Worm (Caenorhabditis elegans) whole organism, young adult: ENCODE data around the gene C37C3.18.

ENCODE experiments used
- B0261.1 ChIP-seq: sonication (generic microtip); optimal IDR thresholded peaks from 2 replicates; lab custom pipeline; 2016; ENCODE audit warnings: mild to moderate bottlenecking, missing genetic modification characterization, moderate library complexity, missing compliant biosample characterization
- C06A6.2 ChIP-seq: fragments of 200-800 bp; sonication (Bioruptor generic); conservative IDR thresholded peaks from 2 replicates; pipeline ENCODE4 v1.3.6; 2022; ENCODE audit warnings: missing genetic modification characterization, missing compliant biosample characterization
- F22D6.2 ChIP-seq: sonication (generic microtip); optimal IDR thresholded peaks from 2 replicates; lab custom pipeline; 2016; ENCODE audit warnings: mild to moderate bottlenecking, missing genetic modification characterization, missing compliant biosample characterization
- F39B2.1 ChIP-seq: fragments of 200-800 bp; sonication (Bioruptor generic); IDR thresholded peaks from 2 replicates; pipeline ENCODE4 v1.3.6; 2022; ENCODE audit warnings: missing genetic modification reagents, missing genetic modification characterization, missing compliant biosample characterization
- F49E8.2 ChIP-seq: sonication (generic microtip); optimal IDR thresholded peaks from 3 replicates; lab custom pipeline; 2017; ENCODE audit warnings: missing genetic modification characterization, mild to moderate bottlenecking, missing compliant biosample characterization, antibody characterized with exemption, moderate library complexity; ENCODE audit not compliant: insufficient read depth
- F57C9.4 ChIP-seq: sonication (generic microtip); optimal IDR thresholded peaks from 2 replicates; lab custom pipeline; 2017; ENCODE audit warnings: mild to moderate bottlenecking, missing genetic modification characterization, missing compliant biosample characterization
- K11D2.4 ChIP-seq: fragments of 200-800 bp; sonication (Bioruptor generic); IDR thresholded peaks from 2 replicates; pipeline ENCODE4 v1.3.6; 2022; ENCODE audit warnings: missing genetic modification reagents, missing genetic modification characterization, missing compliant biosample characterization
- K12H6.12 ChIP-seq: fragments of 200-800 bp; sonication (Bioruptor generic); optimal IDR thresholded peaks from 2 replicates; lab custom pipeline; 2018; ENCODE audit warnings: mild to moderate bottlenecking, missing genetic modification characterization, missing compliant biosample characterization
- Y56A3A.18 ChIP-seq: fragments of 200-800 bp; sonication (Bioruptor generic); IDR thresholded peaks from 2 replicates; pipeline ENCODE4 v1.3.6; 2022; ENCODE audit warnings: missing genetic modification reagents, missing genetic modification characterization, missing compliant biosample characterization
- Y67H2A.10 ChIP-seq: fragments of 200-800 bp; sonication (Bioruptor generic); conservative IDR thresholded peaks from 2 replicates; pipeline ENCODE4 v1.3.6; 2022; ENCODE audit warnings: missing genetic modification reagents, missing genetic modification characterization, missing compliant biosample characterization
- Y79H2A.3 ChIP-seq: fragments of 200-800 bp; sonication (Bioruptor generic); conservative IDR thresholded peaks from 2 replicates; pipeline ENCODE4 v1.3.6; 2022; ENCODE audit warnings: missing genetic modification reagents, missing genetic modification characterization, missing compliant biosample characterization
- Y95B8A.8 ChIP-seq: fragments of 200-800 bp; sonication (Bioruptor generic); IDR thresholded peaks from 2 replicates; pipeline ENCODE4 v1.3.6; 2022; ENCODE audit warnings: missing genetic modification reagents, missing genetic modification characterization, missing compliant biosample characterization
- ZK185.1 ChIP-seq: sonication (generic microtip); optimal IDR thresholded peaks from 2 replicates; lab custom pipeline; 2016; ENCODE audit warnings: mild to moderate bottlenecking, missing genetic modification characterization, missing compliant biosample characterization; ENCODE audit not compliant: poor library complexity, severe bottlenecking
- aptf-2 ChIP-seq: fragments of 200-800 bp; sonication (Bioruptor generic); conservative IDR thresholded peaks from 2 replicates; pipeline ENCODE4 v1.3.6; 2022; ENCODE audit warnings: missing genetic modification reagents, missing genetic modification characterization, missing compliant biosample characterization
- bed-1 ChIP-seq: fragments of 200-800 bp; sonication (Bioruptor generic); IDR thresholded peaks from 2 replicates; pipeline ENCODE4 v1.3.6; 2022; ENCODE audit warnings: missing genetic modification reagents, missing genetic modification characterization, missing compliant biosample characterization
- ceh-100 ChIP-seq: fragments of 200-800 bp; sonication (Bioruptor generic); IDR thresholded peaks from 2 replicates; pipeline ENCODE4 v1.3.6; 2022; ENCODE audit warnings: missing genetic modification reagents, missing genetic modification characterization, missing compliant biosample characterization
- ceh-27 ChIP-seq: fragments of 200-800 bp; sonication (Bioruptor generic); optimal IDR thresholded peaks from 2 replicates; lab custom pipeline; 2018; ENCODE audit warnings: mild to moderate bottlenecking, missing genetic modification characterization, moderate library complexity, missing compliant biosample characterization
- ceh-91 ChIP-seq: fragments of 200-800 bp; sonication (Bioruptor generic); IDR thresholded peaks from 2 replicates; pipeline ENCODE4 v1.3.6; 2022; ENCODE audit warnings: missing genetic modification reagents, missing genetic modification characterization, missing compliant biosample characterization
- die-1 ChIP-seq: sonication (generic microtip); optimal IDR thresholded peaks from 2 replicates; lab custom pipeline; 2016; ENCODE audit warnings: missing genotype, mild to moderate bottlenecking, missing genetic modification characterization, missing compliant biosample characterization
- dox-1 ChIP-seq: fragments of 200-800 bp; sonication (Bioruptor generic); IDR thresholded peaks from 2 replicates; pipeline ENCODE4 v1.3.6; 2022; ENCODE audit warnings: missing genetic modification reagents, missing genetic modification characterization, missing compliant biosample characterization
- dpff-1 ChIP-seq: sonication (generic microtip); optimal IDR thresholded peaks from 2 replicates; lab custom pipeline; 2017; ENCODE audit warnings: mild to moderate bottlenecking, missing genetic modification characterization, missing compliant biosample characterization
- egl-44 ChIP-seq: fragments of 200-800 bp; sonication (Bioruptor generic); IDR thresholded peaks from 2 replicates; pipeline ENCODE4 v1.3.6; 2022; ENCODE audit warnings: missing genetic modification reagents, missing genetic modification characterization, missing compliant biosample characterization
- egrh-3 ChIP-seq: fragments of 200-800 bp; sonication (Bioruptor generic); IDR thresholded peaks from 2 replicates; pipeline ENCODE4 v1.3.6; 2022; ENCODE audit warnings: missing genetic modification reagents, missing genetic modification characterization, missing compliant biosample characterization
- ets-4 ChIP-seq: fragments of 200-800 bp; sonication (Bioruptor generic); optimal IDR thresholded peaks from 2 replicates; lab custom pipeline; 2018; ENCODE audit warnings: mild to moderate bottlenecking, missing genetic modification characterization, missing compliant biosample characterization
- hmg-1.2 ChIP-seq: fragments of 200-800 bp; sonication (Bioruptor generic); IDR thresholded peaks from 2 replicates; pipeline ENCODE4 v1.3.6; 2022; ENCODE audit warnings: missing genetic modification reagents, missing genetic modification characterization, missing compliant biosample characterization
- lin-54 ChIP-seq: fragments of 200-800 bp; sonication (Bioruptor generic); optimal IDR thresholded peaks from 2 replicates; lab custom pipeline; 2018; ENCODE audit warnings: mild to moderate bottlenecking, missing genetic modification characterization, missing compliant biosample characterization
- lsy-27 ChIP-seq: sonication (generic microtip); optimal IDR thresholded peaks from 2 replicates; lab custom pipeline; 2017; ENCODE audit warnings: missing genetic modification characterization, mild to moderate bottlenecking, missing compliant biosample characterization, antibody characterized with exemption, missing genotype, borderline replicate concordance; ENCODE audit not compliant: insufficient read depth
- madf-10 ChIP-seq: sonication (generic microtip); optimal IDR thresholded peaks from 2 replicates; lab custom pipeline; 2016; ENCODE audit warnings: mild to moderate bottlenecking, missing genetic modification characterization, missing compliant biosample characterization
- madf-3 ChIP-seq: fragments of 200-800 bp; sonication (Bioruptor generic); IDR thresholded peaks from 2 replicates; pipeline ENCODE4 v1.3.6; 2022; ENCODE audit warnings: missing genetic modification reagents, missing genetic modification characterization, missing compliant biosample characterization
- madf-8 ChIP-seq: fragments of 200-800 bp; sonication (Bioruptor generic); conservative IDR thresholded peaks from 2 replicates; pipeline ENCODE4 v1.3.6; 2022; ENCODE audit warnings: missing genetic modification reagents, missing genetic modification characterization, missing compliant biosample characterization
- mxl-1 ChIP-seq: sonication (generic microtip); optimal IDR thresholded peaks from 2 replicates; lab custom pipeline; 2016; ENCODE audit warnings: missing genetic modification characterization, missing compliant biosample characterization
- nfya-1 ChIP-seq: sonication (generic microtip); optimal IDR thresholded peaks from 2 replicates; lab custom pipeline; 2017; ENCODE audit warnings: antibody characterized with exemption, missing compliant biosample characterization, missing genetic modification characterization, borderline replicate concordance; ENCODE audit not compliant: insufficient read depth
- nfya-2 ChIP-seq: fragments of 200-800 bp; sonication (Bioruptor generic); IDR thresholded peaks from 2 replicates; pipeline ENCODE4 v1.3.6; 2022; ENCODE audit warnings: missing genetic modification reagents, missing genetic modification characterization, missing compliant biosample characterization
- nhr-120 ChIP-seq: fragments of 200-800 bp; sonication (Bioruptor generic); IDR thresholded peaks from 2 replicates; pipeline ENCODE4 v1.3.6; 2022; ENCODE audit warnings: missing genetic modification characterization, missing compliant biosample characterization
- nhr-80 ChIP-seq: sonication (generic microtip); optimal IDR thresholded peaks from 2 replicates; lab custom pipeline; 2016; ENCODE audit warnings: missing genetic modification characterization, missing compliant biosample characterization
- repo-1 ChIP-seq: sonication (generic microtip); optimal IDR thresholded peaks from 2 replicates; lab custom pipeline; 2017; ENCODE audit warnings: mild to moderate bottlenecking, missing genetic modification characterization, missing compliant biosample characterization
- rpc-1 ChIP-seq, 2 experiments: fragments of 150-350 bp in 1 of 2; sonication (generic microtip) in 1 of 2; optimal IDR thresholded peaks; 2 replicates each; lab custom pipeline; 2014 to 2018; ENCODE audit warnings: missing biosample characterization in 1 of 2, missing genetic modification characterization in 1 of 2, missing genetic modification reagents in 1 of 2, missing genotype in 1 of 2
- snpc-1.3 ChIP-seq: sonication (generic microtip); optimal IDR thresholded peaks from 2 replicates; lab custom pipeline; 2017; ENCODE audit warnings: missing genetic modification characterization, mild to moderate bottlenecking, missing compliant biosample characterization, antibody characterized with exemption, moderate library complexity, missing genotype, missing genetic modification reagents; ENCODE audit not compliant: insufficient read depth
- snpc-3.4 ChIP-seq: sonication (generic microtip); optimal IDR thresholded peaks from 2 replicates; lab custom pipeline; 2017; ENCODE audit warnings: missing genetic modification characterization, mild to moderate bottlenecking, missing compliant biosample characterization, antibody characterized with exemption, moderate library complexity, missing genotype, missing genetic modification reagents
- snpc-4 ChIP-seq, 5 experiments: fragments of 150-350 bp in 1 of 5; sonication (generic microtip) in 4 of 5; optimal IDR thresholded peaks; 2 replicates each; lab custom pipeline; 2014 to 2018; ENCODE audit warnings: missing genetic modification characterization in 5 of 5, missing biosample characterization in 3 of 5, antibody characterized with exemption in 2 of 5, mild to moderate bottlenecking in 2 of 5, missing compliant biosample characterization in 2 of 5, missing genotype in 2 of 5, moderate library complexity in 2 of 5, missing genetic modification reagents in 1 of 5
- tbp1 ChIP-seq: fragments of 200-800 bp; sonication (Bioruptor generic); optimal IDR thresholded peaks from 2 replicates; lab custom pipeline; 2018; ENCODE audit warnings: mild to moderate bottlenecking, missing genetic modification characterization, missing compliant biosample characterization
- tbx-9 ChIP-seq: sonication (generic microtip); optimal IDR thresholded peaks from 2 replicates; lab custom pipeline; 2016; ENCODE audit warnings: borderline replicate concordance, missing genetic modification characterization, inconsistent platforms, missing compliant biosample characterization
- tlf-1 ChIP-seq: fragments of 200-800 bp; sonication (Bioruptor generic); optimal IDR thresholded peaks from 2 replicates; lab custom pipeline; 2018; ENCODE audit warnings: mild to moderate bottlenecking, missing genetic modification characterization, missing compliant biosample characterization
- unc-130 ChIP-seq: sonication (generic microtip); optimal IDR thresholded peaks from 2 replicates; lab custom pipeline; 2016; ENCODE audit warnings: missing genetic modification reagents, missing genetic modification characterization, missing compliant biosample characterization
- ztf-22 ChIP-seq: fragments of 200-800 bp; sonication (Bioruptor generic); optimal IDR thresholded peaks from 2 replicates; lab custom pipeline; 2018; ENCODE audit warnings: mild to moderate bottlenecking, missing genetic modification characterization, moderate library complexity, missing compliant biosample characterization
- ztf-26 ChIP-seq: sonication (generic microtip); optimal IDR thresholded peaks from 2 replicates; lab custom pipeline; 2017; ENCODE audit warnings: missing genetic modification characterization, missing compliant biosample characterization
- ztf-28 ChIP-seq: fragments of 200-800 bp; sonication (Bioruptor generic); IDR thresholded peaks from 2 replicates; pipeline ENCODE4 v1.3.6; 2022; ENCODE audit warnings: missing genetic modification reagents, missing genetic modification characterization, missing compliant biosample characterization

Gene C37C3.18

DNA sequence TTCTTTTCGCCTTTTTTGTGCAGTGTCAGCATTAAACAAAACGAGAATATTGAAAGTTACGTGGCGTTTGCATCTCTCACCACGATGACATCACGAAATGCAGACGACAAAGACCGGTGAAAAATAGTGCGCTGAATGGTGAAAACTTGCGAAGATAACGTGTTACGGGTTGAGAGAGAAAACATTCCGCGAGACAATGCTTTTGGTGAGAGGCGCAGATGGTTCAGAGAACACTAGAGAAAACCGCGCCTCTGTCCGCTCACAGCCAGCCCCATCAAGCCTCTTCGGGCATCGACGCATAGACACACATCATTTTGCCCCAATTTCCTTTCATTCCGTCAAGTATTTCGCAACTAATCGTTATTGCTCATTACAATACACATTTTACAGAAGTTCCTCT, at the start of gene C37C3.18, which contains the start of gene C37C3.9:
TSS of gene C37C3.18 (plus strand) at position 391 of the 400 bp plus-strand sequence.
TSS of gene C37C3.9 (minus strand) at position 98 of the 400 bp plus-strand sequence.
- TF ChIP-seq K12H6.12 (tag; lab: Kevin White, UChicago), result peak; percentile 62
- TF ChIP-seq snpc-1.3, result no peak
- TF ChIP-seq ceh-91, result no peak
- peak; percentile 50 for TF ChIP-seq repo-1 (tag; lab: Kevin White, UChicago)
- no peak for TF ChIP-seq tbx-9 (tag; lab: Kevin White, UChicago)
- TF ChIP-seq tlf-1, result no peak
- no peak for TF ChIP-seq bed-1
- TF ChIP-seq F49E8.2, result no peak
- TF ChIP-seq Y95B8A.8 (GFP tag; lab: Robert Waterston, UW), result 0 out of 2 replicates have a peak, but pooled peaks have one; percentile 6
- no peak for TF ChIP-seq Y79H2A.3 (GFP tag; lab: Robert Waterston, UW)
- no peak for TF ChIP-seq snpc-4 (GFP tag; optimal IDR thresholded peaks at IDR 0.05; lab: Kevin White, UChicago)
- TF ChIP-seq snpc-4 (tag; optimal IDR thresholded peaks at IDR 0.05; lab: Kevin White, UChicago), result peak; percentile 72 to 79 (median 76)
- no peak for TF ChIP-seq ztf-26
- no peak for TF ChIP-seq nfya-2 (GFP tag; lab: Robert Waterston, UW)
- TF ChIP-seq snpc-3.4, result no peak
- TF ChIP-seq B0261.1 (tag; lab: Kevin White, UChicago), result no peak
- no peak for TF ChIP-seq C06A6.2
- no peak for TF ChIP-seq egl-44 (GFP tag; lab: Robert Waterston, UW)
- peak; percentile 26 for TF ChIP-seq tbp1 (GFP tag; lab: Kevin White, UChicago)
- no peak for TF ChIP-seq aptf-2 (GFP tag; lab: Robert Waterston, UW)
- TF ChIP-seq Y67H2A.10, result no peak
- TF ChIP-seq rpc-1 (optimal IDR thresholded peaks at IDR 0.05; lab: Kevin White, UChicago), result no peak
- TF ChIP-seq rpc-1 (tag; optimal IDR thresholded peaks at IDR 0.05; lab: Kevin White, UChicago), result no peak
- no peak for TF ChIP-seq F39B2.1 (GFP tag; lab: Robert Waterston, UW)
- peak; percentile 16 for TF ChIP-seq ztf-22
- TF ChIP-seq madf-10 (tag; lab: Kevin White, UChicago), result no peak
- TF ChIP-seq ets-4 (GFP tag; lab: Kevin White, UChicago), result peak; percentile 21
- no peak for TF ChIP-seq F57C9.4 (tag; lab: Kevin White, UChicago)
- TF ChIP-seq nhr-120 (GFP tag; lab: Robert Waterston, UW), result no peak
- peak; percentile 33 for TF ChIP-seq lin-54
- no peak for TF ChIP-seq ceh-100 (GFP tag; lab: Robert Waterston, UW)
- peak; percentile 96 for TF ChIP-seq hmg-1.2
- TF ChIP-seq ZK185.1 (tag; lab: Kevin White, UChicago), result peak; percentile 12
- TF ChIP-seq F22D6.2, result no peak
- peak; percentile 71 for TF ChIP-seq nhr-80 (tag; lab: Kevin White, UChicago)
- peak; percentile 82 for TF ChIP-seq dox-1 (GFP tag; lab: Robert Waterston, UW)
- TF ChIP-seq lsy-27 (tag; lab: Kevin White, UChicago), result no peak
- no peak for TF ChIP-seq unc-130 (GFP tag; lab: Kevin White, UChicago)
- no peak; the same call in 1 of the 2 replicates for TF ChIP-seq Y56A3A.18 (GFP tag; lab: Robert Waterston, UW)
- TF ChIP-seq ceh-27 (GFP tag; lab: Kevin White, UChicago), result peak; percentile 75
- no peak for TF ChIP-seq madf-3 (GFP tag; lab: Robert Waterston, UW)
- no peak for TF ChIP-seq nfya-1
- no peak for TF ChIP-seq ztf-28 (GFP tag; lab: Robert Waterston, UW)
- peak; percentile 38; the same call in 1 of the 2 replicates for TF ChIP-seq K11D2.4 (GFP tag; lab: Robert Waterston, UW)
- no peak for TF ChIP-seq die-1 (tag; lab: Kevin White, UChicago)
- no peak for TF ChIP-seq madf-8 (GFP tag; lab: Robert Waterston, UW)
- TF ChIP-seq mxl-1 (tag; lab: Kevin White, UChicago), result no peak
- 0 out of 2 replicates have a peak, but pooled peaks have one; percentile 27 for TF ChIP-seq egrh-3
- no peak for TF ChIP-seq dpff-1 (tag; lab: Kevin White, UChicago)
